Fruit fly (Drosophila melanogaster): ENCODE data around the gene ImpL1.

ImpL1 gene

dm6 chr3L:13409809-13410521, 27.4 kb downstream of the ImpL1 start (continued):
- TF ChIP-seq fkh (GFP tag; optimal IDR thresholded peaks at IDR 0.05) (no peak), CG10669 (GFP tag; optimal IDR thresholded peaks at IDR 0.05) (peak; percentile 25), CG6163 (GFP tag; IDR thresholded peaks at IDR 0.05) (no peak), Eip75B (GFP tag; optimal IDR thresholded peaks at IDR 0.05) (peak; percentile 49), fd59A (GFP tag; optimal IDR thresholded peaks at IDR 0.05) (peak; percentile 22)

- TF ChIP-seq eg (GFP tag; IDR thresholded peaks at IDR 0.05) (no peak), Sox15 (GFP tag; optimal IDR thresholded peaks at IDR 0.05) (no peak), Ets96B (tag; optimal IDR thresholded peaks at IDR 0.05) (no peak), Eip93F (GFP tag; optimal IDR thresholded peaks at IDR 0.05) (no peak), Hr39 (GFP tag; optimal IDR thresholded peaks at IDR 0.05) (peak; percentile 38), CG6163 (GFP tag; IDR thresholded peaks at IDR 0.05) (no peak), CG4318 (GFP tag; optimal IDR thresholded peaks at IDR 0.05) (no peak), dsx (GFP tag; optimal IDR thresholded peaks at IDR 0.05; ENCODE audit: poor library complexity, severe bottlenecking) (no peak), CG6792 (GFP tag; optimal IDR thresholded peaks at IDR 0.05) (no peak), CG32006 (GFP tag; optimal IDR thresholded peaks at IDR 0.05) (no peak), cyc (GFP tag; optimal IDR thresholded peaks at IDR 0.05) (peak; percentile 37), CG3032 (tag; optimal IDR thresholded peaks at IDR 0.05) (no peak), pdm3 (GFP tag; optimal IDR thresholded peaks at IDR 0.05) (no peak), salr (GFP tag; optimal IDR thresholded peaks at IDR 0.05) (no peak), Hr4 (GFP tag; optimal IDR thresholded peaks at IDR 0.05) (no peak), fkh (GFP tag; optimal IDR thresholded peaks at IDR 0.05) (no peak), CG10631 (GFP tag; optimal IDR thresholded peaks at IDR 0.05) (peak; percentile 15), net (GFP tag; optimal IDR thresholded peaks at IDR 0.05) (no peak), CG9139 (GFP tag; optimal IDR thresholded peaks at IDR 0.05) (no peak), dac (GFP tag; optimal IDR thresholded peaks at IDR 0.05) (no peak), CG16779 (tag; optimal IDR thresholded peaks at IDR 0.05) (no peak), Sox102F (GFP tag; optimal IDR thresholded peaks at IDR 0.05) (no peak), achi (GFP tag; optimal IDR thresholded peaks at IDR 0.05) (no peak), CG8632 (GFP tag; optimal IDR thresholded peaks at IDR 0.05) (no peak), Eip75B (GFP tag; optimal IDR thresholded peaks at IDR 0.05) (no peak), Lpt (GFP tag; optimal IDR thresholded peaks at IDR 0.05) (no peak), Met (GFP tag; optimal IDR thresholded peaks at IDR 0.05) (peak; percentile 5), Eip78C (GFP tag) (peak; percentile 17), CG8319 (GFP tag; optimal IDR thresholded peaks at IDR 0.05) (no peak), CG8119 (GFP tag; IDR thresholded peaks at IDR 0.05) (no peak), ss (GFP tag; optimal IDR thresholded peaks at IDR 0.05) (no peak), CG1621 (tag; optimal IDR thresholded peaks at IDR 0.05) (peak; percentile 100), fd85E (GFP tag; optimal IDR thresholded peaks at IDR 0.05) (no peak), Sox14 (GFP tag; optimal IDR thresholded peaks at IDR 0.05) (no peak), Smox (GFP tag; optimal IDR thresholded peaks at IDR 0.05) (no peak), vri (GFP tag; optimal IDR thresholded peaks at IDR 0.05) (no peak), CG11294 (GFP tag; IDR thresholded peaks at IDR 0.05) (no peak), CG3919 (GFP tag; optimal IDR thresholded peaks at IDR 0.05) (no peak), CG11902 (GFP tag; optimal IDR thresholded peaks at IDR 0.05) (no peak), CG31627 (GFP tag; optimal IDR thresholded peaks at IDR 0.05) (peak; percentile 53), esn (GFP tag; optimal IDR thresholded peaks at IDR 0.05) (peak; percentile 51), lz (GFP tag; optimal IDR thresholded peaks at IDR 0.05) (peak; percentile 26)
These were observed 28.4 kb downstream of the ImpL1 start for dm6 chr3L:13410999-13411398.
